Worm (Caenorhabditis elegans): ENCODE measurements around the gene srg-58.

Gene srg-58

DNA sequence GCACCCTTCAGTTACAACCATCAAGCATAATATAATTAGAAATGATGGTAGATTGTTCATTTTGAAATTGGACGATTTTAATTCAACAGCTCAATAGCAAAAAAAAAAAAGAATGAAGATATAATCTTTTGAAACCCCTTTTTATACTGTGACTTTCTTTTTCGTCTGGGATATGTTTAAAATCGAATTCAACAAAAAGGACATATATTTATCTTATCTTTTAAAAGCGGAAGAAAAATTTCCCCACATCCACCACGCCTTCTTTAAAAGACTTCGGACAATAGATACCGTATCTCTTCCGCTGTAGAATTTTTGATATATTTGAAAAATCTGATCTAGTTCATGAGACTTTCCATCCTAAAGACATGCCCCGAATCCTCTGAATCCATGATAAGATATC is 21.4 kb upstream of the srg-58 start, which contains the start of gene R05D8.11:
Gene R05D8.11, minus strand, starts transcription at position 101 of the 400 bp plus-strand sequence.
- TF ChIP-seq sea-1 (GFP tag; conservative IDR thresholded peaks at IDR 0.05): no peak
- no peak for TF ChIP-seq aly-1 (tag; optimal IDR thresholded peaks at IDR 0.05)
- TF ChIP-seq hmbx-1 (tag; optimal IDR thresholded peaks at IDR 0.05): no peak
- no peak for TF ChIP-seq ets-7 (tag; optimal IDR thresholded peaks at IDR 0.05)
- TF ChIP-seq pes-1 (GFP tag; IDR thresholded peaks at IDR 0.05): no peak
- no peak for TF ChIP-seq scrt-1 (GFP tag; IDR thresholded peaks at IDR 0.05)
- TF ChIP-seq hnd-1 (tag; optimal IDR thresholded peaks at IDR 0.05): no peak
- TF ChIP-seq tra-4 (tag; optimal IDR thresholded peaks at IDR 0.05): no peak
- TF ChIP-seq ceh-13 (GFP tag; optimal IDR thresholded peaks at IDR 0.05): no peak
- no peak for TF ChIP-seq ceh-36 (tag; optimal IDR thresholded peaks at IDR 0.05)
- no peak for TF ChIP-seq tbx-11 (GFP tag; IDR thresholded peaks at IDR 0.05)
- no peak for TF ChIP-seq ama-1 (optimal IDR thresholded peaks at IDR 0.05)
- TF ChIP-seq tbx-37 (GFP tag; conservative IDR thresholded peaks at IDR 0.05): no peak
- TF ChIP-seq hmg-4 (GFP tag; optimal IDR thresholded peaks at IDR 0.05): no peak
- no peak for TF ChIP-seq F13C5.2 (tag; optimal IDR thresholded peaks at IDR 0.05)
- no peak for TF ChIP-seq B0310.2 (tag; optimal IDR thresholded peaks at IDR 0.05)
- TF ChIP-seq flt-1 (GFP tag; IDR thresholded peaks at IDR 0.05): no peak

ce11 chrV:2774042-2774441 is 14.7 kb upstream of the srg-58 start, which contains the start of gene srj-18:
Gene srj-18 (plus strand): TSS chrV:2774342.
- no peak for TF ChIP-seq tra-4 (tag; optimal IDR thresholded peaks at IDR 0.05)

DNA sequence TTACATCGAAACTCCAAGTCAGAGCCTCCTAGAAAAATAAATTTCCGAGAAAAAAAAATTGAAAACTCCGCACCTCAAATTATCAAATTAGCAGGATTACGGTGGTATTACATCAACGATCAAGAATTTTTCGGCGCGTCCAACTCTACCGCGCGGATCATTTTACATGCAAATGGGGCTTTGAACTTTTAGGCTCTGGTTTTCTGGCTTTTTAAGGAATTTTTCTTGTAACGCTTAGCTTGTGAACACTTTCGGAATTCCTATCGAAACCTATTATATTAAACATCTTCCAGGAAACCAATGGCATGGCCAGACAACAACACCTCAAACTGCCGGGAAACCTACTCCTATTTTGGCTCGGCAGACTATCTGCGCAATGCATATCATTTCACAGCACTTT is 12.2 kb upstream of the srg-58 start, which contains the start of gene srh-56:
Gene srh-56, plus strand, starts transcription at position 301 of the 400 bp plus-strand sequence.
- TF ChIP-seq ceh-36 (tag; optimal IDR thresholded peaks at IDR 0.05): no peak
- TF ChIP-seq tra-4 (tag; optimal IDR thresholded peaks at IDR 0.05): no peak
- TF ChIP-seq tbx-37 (GFP tag; conservative IDR thresholded peaks at IDR 0.05): no peak
- no peak for TF ChIP-seq scrt-1 (GFP tag; IDR thresholded peaks at IDR 0.05)
- no peak for TF ChIP-seq ceh-13 (GFP tag; optimal IDR thresholded peaks at IDR 0.05)

ce11 chrV:2769754-2770153 is 10.4 kb upstream of the srg-58 start, which contains the start of gene dhs-15:
Gene dhs-15 (minus strand): TSS chrV:2769854.
- TF ChIP-seq B0310.2 (tag; optimal IDR thresholded peaks at IDR 0.05): no peak
- TF ChIP-seq F13C5.2 (tag; optimal IDR thresholded peaks at IDR 0.05): no peak
- TF ChIP-seq tra-4 (tag; optimal IDR thresholded peaks at IDR 0.05): no peak
- TF ChIP-seq aly-1 (tag; optimal IDR thresholded peaks at IDR 0.05): no peak
- TF ChIP-seq tbx-11 (GFP tag; IDR thresholded peaks at IDR 0.05): no peak
- TF ChIP-seq hnd-1 (tag; optimal IDR thresholded peaks at IDR 0.05): no peak
- TF ChIP-seq flt-1 (GFP tag; IDR thresholded peaks at IDR 0.05): no peak
- TF ChIP-seq pes-1 (GFP tag; IDR thresholded peaks at IDR 0.05): no peak
- no peak for TF ChIP-seq ama-1 (optimal IDR thresholded peaks at IDR 0.05)
- TF ChIP-seq tbx-37 (GFP tag; conservative IDR thresholded peaks at IDR 0.05): no peak
- TF ChIP-seq ceh-36 (tag; optimal IDR thresholded peaks at IDR 0.05): no peak
- TF ChIP-seq hmg-4 (GFP tag; optimal IDR thresholded peaks at IDR 0.05): no peak
- no peak for TF ChIP-seq ceh-13 (GFP tag; optimal IDR thresholded peaks at IDR 0.05)
- TF ChIP-seq ets-7 (tag; optimal IDR thresholded peaks at IDR 0.05): no peak

DNA sequence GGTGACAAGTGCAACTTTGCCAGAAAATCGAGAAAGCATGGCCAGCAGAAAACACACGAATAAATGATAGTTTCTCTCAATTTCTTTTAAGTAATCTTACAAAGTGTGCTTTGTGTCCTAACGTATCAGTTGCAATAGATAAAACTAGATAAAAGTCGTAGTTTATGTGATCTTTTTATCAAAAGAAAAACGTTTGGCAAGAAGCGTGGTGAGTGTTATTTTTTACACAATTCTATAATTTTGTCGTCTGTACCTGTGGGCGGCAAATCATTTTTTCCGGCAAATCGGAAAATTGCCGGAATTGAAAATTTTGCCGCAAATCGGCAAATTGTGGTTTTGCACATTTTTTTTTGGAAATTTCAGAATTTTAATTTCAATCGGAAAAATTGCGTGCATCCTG is 8.1 kb upstream of the srg-58 start, which contains the start of gene R05D8.9:
Gene R05D8.9, minus strand, starts transcription at position 101 of the 400 bp plus-strand sequence.
- TF ChIP-seq tra-4 (tag; optimal IDR thresholded peaks at IDR 0.05) (no peak), tbx-11 (GFP tag; IDR thresholded peaks at IDR 0.05) (no peak), ama-1 (optimal IDR thresholded peaks at IDR 0.05) (no peak), ceh-36 (tag; optimal IDR thresholded peaks at IDR 0.05) (no peak), hnd-1 (tag; optimal IDR thresholded peaks at IDR 0.05) (no peak), ets-7 (tag; optimal IDR thresholded peaks at IDR 0.05) (no peak), ceh-13 (GFP tag; optimal IDR thresholded peaks at IDR 0.05) (no peak), B0310.2 (tag; optimal IDR thresholded peaks at IDR 0.05) (no peak), F13C5.2 (tag; optimal IDR thresholded peaks at IDR 0.05) (no peak), flt-1 (GFP tag; IDR thresholded peaks at IDR 0.05) (no peak), hmg-4 (GFP tag; optimal IDR thresholded peaks at IDR 0.05) (no peak), hmbx-1 (tag; optimal IDR thresholded peaks at IDR 0.05) (no peak), scrt-1 (GFP tag; IDR thresholded peaks at IDR 0.05) (no peak), tbx-37 (GFP tag; conservative IDR thresholded peaks at IDR 0.05) (no peak), sea-1 (GFP tag; conservative IDR thresholded peaks at IDR 0.05) (no peak), pes-1 (GFP tag; IDR thresholded peaks at IDR 0.05) (no peak), aly-1 (tag; optimal IDR thresholded peaks at IDR 0.05) (no peak)

- TF ChIP-seq ceh-13 (GFP tag; optimal IDR thresholded peaks at IDR 0.05): no peak
- TF ChIP-seq tbx-37 (GFP tag; conservative IDR thresholded peaks at IDR 0.05): no peak
- no peak for TF ChIP-seq tbx-11 (GFP tag; IDR thresholded peaks at IDR 0.05)
- TF ChIP-seq sea-1 (GFP tag; conservative IDR thresholded peaks at IDR 0.05): no peak
- TF ChIP-seq scrt-1 (GFP tag; IDR thresholded peaks at IDR 0.05): no peak
- TF ChIP-seq B0310.2 (tag; optimal IDR thresholded peaks at IDR 0.05): no peak
- TF ChIP-seq ceh-36 (tag; optimal IDR thresholded peaks at IDR 0.05): no peak
- no peak for TF ChIP-seq flt-1 (GFP tag; IDR thresholded peaks at IDR 0.05)
- TF ChIP-seq aly-1 (tag; optimal IDR thresholded peaks at IDR 0.05): no peak
- TF ChIP-seq ets-7 (tag; optimal IDR thresholded peaks at IDR 0.05): no peak
- TF ChIP-seq ama-1 (optimal IDR thresholded peaks at IDR 0.05): no peak
- TF ChIP-seq pes-1 (GFP tag; IDR thresholded peaks at IDR 0.05): no peak
- no peak for TF ChIP-seq F13C5.2 (tag; optimal IDR thresholded peaks at IDR 0.05)
- TF ChIP-seq hmbx-1 (tag; optimal IDR thresholded peaks at IDR 0.05): no peak
- no peak for TF ChIP-seq hnd-1 (tag; optimal IDR thresholded peaks at IDR 0.05)
- no peak for TF ChIP-seq tra-4 (tag; optimal IDR thresholded peaks at IDR 0.05)
These were observed 5.7 kb upstream of the srg-58 start, which contains the start of gene dhs-14 for ce11 chrV:2765052-2765451. Gene dhs-14 (minus strand): TSS chrV:2765200.

DNA sequence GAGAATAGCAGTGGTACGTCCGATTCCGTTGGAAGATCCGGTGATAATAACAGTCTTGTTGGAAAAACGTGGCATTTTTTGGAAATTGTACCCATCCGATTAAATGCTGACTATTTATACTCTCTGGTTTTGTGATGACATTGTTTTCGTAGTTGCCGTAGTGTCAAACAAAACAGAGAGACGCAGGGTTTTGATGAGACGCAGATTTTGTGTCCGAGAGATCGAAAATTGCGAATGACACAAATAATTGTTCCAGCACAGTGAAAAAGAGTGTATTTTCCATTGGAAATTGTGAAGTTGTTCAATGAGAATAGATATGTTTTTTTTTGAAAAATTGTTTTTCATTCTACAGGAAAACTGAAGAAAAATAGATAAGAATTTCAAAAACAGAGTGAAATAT is 3.7 kb upstream of the srg-58 start, which contains the start of gene R05D8.7:
Gene R05D8.7, minus strand, starts transcription at position 104 of the 400 bp plus-strand sequence.
- TF ChIP-seq scrt-1 (GFP tag; IDR thresholded peaks at IDR 0.05) (no peak), hnd-1 (tag; optimal IDR thresholded peaks at IDR 0.05) (no peak), pes-1 (GFP tag; IDR thresholded peaks at IDR 0.05) (no peak), ets-7 (tag; optimal IDR thresholded peaks at IDR 0.05) (no peak), aly-1 (tag; optimal IDR thresholded peaks at IDR 0.05) (no peak), flt-1 (GFP tag; IDR thresholded peaks at IDR 0.05) (no peak), F13C5.2 (tag; optimal IDR thresholded peaks at IDR 0.05) (no peak), ama-1 (optimal IDR thresholded peaks at IDR 0.05) (no peak), ceh-13 (GFP tag; optimal IDR thresholded peaks at IDR 0.05) (no peak), hmbx-1 (tag; optimal IDR thresholded peaks at IDR 0.05) (no peak), B0310.2 (tag; optimal IDR thresholded peaks at IDR 0.05) (no peak), tbx-11 (GFP tag; IDR thresholded peaks at IDR 0.05) (no peak), hmg-4 (GFP tag; optimal IDR thresholded peaks at IDR 0.05) (no peak), sea-1 (GFP tag; conservative IDR thresholded peaks at IDR 0.05) (no peak), ceh-36 (tag; optimal IDR thresholded peaks at IDR 0.05) (no peak), tbx-37 (GFP tag; conservative IDR thresholded peaks at IDR 0.05) (no peak), tra-4 (tag; optimal IDR thresholded peaks at IDR 0.05) (no peak)

Measured in whole organism, early embryonic.